Worm (Caenorhabditis elegans): ENCODE measurements around the gene tpan-1.

DNA sequence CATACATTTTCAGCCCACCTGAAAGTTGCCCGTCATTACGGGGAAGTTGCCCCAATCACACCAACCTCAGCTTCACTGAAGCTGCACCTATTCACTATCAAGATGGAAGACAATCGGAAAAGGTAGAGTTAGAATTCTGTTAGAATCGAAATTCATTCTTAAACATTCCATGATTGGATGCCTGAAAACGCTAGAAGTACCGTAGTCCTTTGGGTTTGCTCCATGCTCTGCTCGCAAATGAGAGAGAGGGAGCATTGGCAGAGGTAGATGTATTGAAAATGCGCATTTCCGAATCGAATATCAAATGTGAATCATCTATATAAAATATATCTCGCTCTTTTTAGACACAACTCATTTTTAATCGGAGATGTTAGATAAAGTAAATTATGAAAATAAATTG is 8.9 kb upstream of the tpan-1 start, which contains the start of gene hif-1:
- TF ChIP-seq T22C8.4 (GFP tag; IDR thresholded peaks at IDR 0.05) (no peak), tab-1 (GFP tag; IDR thresholded peaks at IDR 0.05) (no peak), ztf-23 (GFP tag; IDR thresholded peaks at IDR 0.05) (no peak), flt-1 (GFP tag; IDR thresholded peaks at IDR 0.05) (no peak), klf-2 (GFP tag; conservative IDR thresholded peaks at IDR 0.05) (no peak), ztf-29 (GFP tag; IDR thresholded peaks at IDR 0.05) (no peak), cog-1 (tag; optimal IDR thresholded peaks at IDR 0.05) (no peak), med-1 (GFP tag; optimal IDR thresholded peaks at IDR 0.05; ENCODE audit: insufficient read depth) (no peak)

All from whole organism, midembryonic.